Worm (Caenorhabditis elegans): ENCODE results near the gene lips-11.

Gene lips-11

ce11 chrII:1143173-1143738 lies 32.5 kb upstream of the lips-11 start (continued):
- TF ChIP-seq dmd-8 (GFP tag; IDR thresholded peaks at IDR 0.05) (no peak), jun-1 (tag; optimal IDR thresholded peaks at IDR 0.05) (no peak), ZK337.2 (GFP tag; IDR thresholded peaks at IDR 0.05) (no peak), Y75B8A.6 (GFP tag; IDR thresholded peaks at IDR 0.05) (no peak), daf-8 (GFP tag; IDR thresholded peaks at IDR 0.05) (no peak), hlh-30 (tag; optimal IDR thresholded peaks at IDR 0.05; ENCODE audit: insufficient read depth) (peak; percentile 39), daf-12 (tag; optimal IDR thresholded peaks at IDR 0.05) (no peak), ama-1 (optimal IDR thresholded peaks at IDR 0.05) (no peak), egl-27 (tag; optimal IDR thresholded peaks at IDR 0.05) (no peak), lin-15B (tag; optimal IDR thresholded peaks at IDR 0.05) (no peak), nhr-10 (tag; optimal IDR thresholded peaks at IDR 0.05) (no peak), nhr-76 (tag; optimal IDR thresholded peaks at IDR 0.05) (no peak), lsy-2 (tag; optimal IDR thresholded peaks at IDR 0.05) (peak in 1 of 2 experiments; percentile 11), zip-11 (GFP tag; IDR thresholded peaks at IDR 0.05) (no peak), mdl-1 (tag; optimal IDR thresholded peaks at IDR 0.05) (no peak), fkh-10 (GFP tag; optimal IDR thresholded peaks at IDR 0.05) (no peak), dmd-6 (GFP tag; IDR thresholded peaks at IDR 0.05) (peak; percentile 62), hmg-1.1 (GFP tag; IDR thresholded peaks at IDR 0.05) (no peak), skn-1 (tag; optimal IDR thresholded peaks at IDR 0.05) (no peak), ctbp-1 (GFP tag; IDR thresholded peaks at IDR 0.05) (no peak), zfp-2 (tag; optimal IDR thresholded peaks at IDR 0.05) (no peak), spr-3 (GFP tag; optimal IDR thresholded peaks at IDR 0.05) (no peak), snpc-1.2 (GFP tag; IDR thresholded peaks at IDR 0.05) (no peak), lim-7 (GFP tag; IDR thresholded peaks at IDR 0.05) (no peak), arid-1 (GFP tag; conservative IDR thresholded peaks at IDR 0.05) (no peak), T20F7.1 (GFP tag; optimal IDR thresholded peaks at IDR 0.05) (peak; percentile 7), spr-1 (tag; optimal IDR thresholded peaks at IDR 0.05) (no peak), dve-1 (tag; optimal IDR thresholded peaks at IDR 0.05; ENCODE audit: insufficient read depth) (peak; percentile 36), mes-2 (tag; optimal IDR thresholded peaks at IDR 0.05; ENCODE audit: poor library complexity, severe bottlenecking) (peak; percentile 38), dpl-1 (GFP tag; optimal IDR thresholded peaks at IDR 0.05) (peak; percentile 11), nhr-41 (GFP tag; IDR thresholded peaks at IDR 0.05) (no peak), ceh-28 (tag; optimal IDR thresholded peaks at IDR 0.05) (no peak), php-3 (GFP tag; IDR thresholded peaks at IDR 0.05) (0 out of 2 replicates have a peak, but pooled peaks have one; percentile 29), set-16 (GFP tag; IDR thresholded peaks at IDR 0.05) (no peak), unc-130 (GFP tag; optimal IDR thresholded peaks at IDR 0.05) (no peak), mep-1 (tag; optimal IDR thresholded peaks at IDR 0.05) (peak; percentile 24), daf-16 (GFP tag; optimal IDR thresholded peaks at IDR 0.05) (no peak), daf-16 (tag; optimal IDR thresholded peaks at IDR 0.05) (peak; percentile 63), mxl-3 (GFP tag; optimal IDR thresholded peaks at IDR 0.05) (no peak), rbr-2 (tag; optimal IDR thresholded peaks at IDR 0.05) (no peak), nhr-28 (tag; optimal IDR thresholded peaks at IDR 0.05) (peak; percentile 44), ceh-82 (tag; optimal IDR thresholded peaks at IDR 0.05) (no peak), ceh-32 (tag; optimal IDR thresholded peaks at IDR 0.05; ENCODE audit: poor library complexity) (no peak), nhr-25 (tag; optimal IDR thresholded peaks at IDR 0.05; ENCODE audit: borderline replicate concordance, insufficient read depth) (peak; percentile 41), cey-2 (tag; optimal IDR thresholded peaks at IDR 0.05; ENCODE audit: borderline replicate concordance, insufficient read depth) (no peak), mdt-29 (GFP tag; IDR thresholded peaks at IDR 0.05) (peak; percentile 37; the same call in 1 of the 2 replicates), Y105C5A.15 (GFP tag; IDR thresholded peaks at IDR 0.05) (no peak), T26A8.4 (GFP tag; IDR thresholded peaks at IDR 0.05) (no peak), hlh-11 (tag; optimal IDR thresholded peaks at IDR 0.05) (peak; percentile 64), F37D6.2 (tag; optimal IDR thresholded peaks at IDR 0.05) (no peak), nhr-237 (tag; optimal IDR thresholded peaks at IDR 0.05) (no peak)
